Worm (Caenorhabditis elegans) whole organism, midembryonic: Measurements from ENCODE around the gene fipr-20.
"Not testable (repeated sequence)": the region's sequence is repeated elsewhere in the genome, so short reads cannot be mapped to it uniquely, and the experiment has no call there.

Experiments used
- T22C8.4 ChIP-seq: fragments of 200-800 bp; sonication (Bioruptor generic); IDR thresholded peaks from 2 replicates; pipeline ENCODE4 v1.3.6; 2022; ENCODE audit warnings: missing genetic modification characterization, missing compliant biosample characterization
- cog-1 ChIP-seq: sonication (generic microtip); optimal IDR thresholded peaks from 2 replicates; lab custom pipeline; 2016; ENCODE audit warnings: missing genetic modification characterization, missing compliant biosample characterization
- flt-1 ChIP-seq: fragments of 200-800 bp; sonication (Bioruptor generic); IDR thresholded peaks from 2 replicates; pipeline ENCODE4 v1.3.6; 2022; ENCODE audit warnings: missing genetic modification characterization, missing compliant biosample characterization
- klf-2 ChIP-seq: fragments of 200-800 bp; sonication (Bioruptor generic); conservative IDR thresholded peaks from 2 replicates; pipeline ENCODE4 v1.3.6; 2022; ENCODE audit warnings: missing genetic modification reagents, missing genetic modification characterization, missing compliant biosample characterization
- med-1 ChIP-seq: sonication (generic microtip); optimal IDR thresholded peaks from 2 replicates; lab custom pipeline; 2017; ENCODE audit warnings: missing genetic modification characterization, mild to moderate bottlenecking, missing compliant biosample characterization, antibody characterized with exemption, missing genetic modification reagents; ENCODE audit not compliant: insufficient read depth
- ref-1 ChIP-seq: fragments of 200-800 bp; sonication (Bioruptor generic); conservative IDR thresholded peaks from 2 replicates; pipeline ENCODE4 v1.3.6; 2022; ENCODE audit warnings: missing genetic modification reagents, missing genetic modification characterization, missing compliant biosample characterization
- tab-1 ChIP-seq: fragments of 200-800 bp; sonication (Bioruptor generic); IDR thresholded peaks from 2 replicates; pipeline ENCODE4 v1.3.6; 2022; ENCODE audit warnings: missing genetic modification characterization, missing compliant biosample characterization
- ztf-23 ChIP-seq: fragments of 200-800 bp; sonication (Bioruptor generic); IDR thresholded peaks from 2 replicates; pipeline ENCODE4 v1.3.6; 2022; ENCODE audit warnings: missing genetic modification reagents, missing genetic modification characterization, missing compliant biosample characterization
- ztf-29 ChIP-seq: fragments of 200-800 bp; sonication (Bioruptor generic); IDR thresholded peaks from 2 replicates; pipeline ENCODE4 v1.3.6; 2022; ENCODE audit warnings: missing genetic modification reagents, missing genetic modification characterization, missing compliant biosample characterization

ce11 chrIII:7468980-7469379 is 6.8 kb upstream of the fipr-20 start, which contains the start of gene H14A12.5:
- TF ChIP-seq flt-1 (GFP tag; lab: Robert Waterston, UW); ztf-23; ztf-29 (GFP tag; lab: Robert Waterston, UW); med-1; cog-1 (tag; lab: Kevin White, UChicago); klf-2; tab-1; T22C8.4 (GFP tag; lab: Robert Waterston, UW); ref-1 (GFP tag; lab: Robert Waterston, UW): not testable (repeated sequence)
